Worm (Caenorhabditis elegans): ENCODE measurements around the gene tir-1.
A peak's percentile ranks its signal among the peaks of the same experiment; 100 is the strongest.

tir-1 gene

ce11 chrIII:3926116-3926515 is 24.7 kb upstream of the tir-1 start, which contains the start of gene ZK1058.9:
TSS of gene ZK1058.9 (minus strand) at chrIII:3926216.
- no peak for TF ChIP-seq unc-55 (GFP tag; optimal IDR thresholded peaks at IDR 0.05)
- no peak for TF ChIP-seq ceh-9 (tag; optimal IDR thresholded peaks at IDR 0.05)
- TF ChIP-seq pqm-1 (tag; optimal IDR thresholded peaks at IDR 0.05) = no peak
- no peak for TF ChIP-seq zip-5 (tag; optimal IDR thresholded peaks at IDR 0.05)
- no peak for TF ChIP-seq madf-2 (tag; optimal IDR thresholded peaks at IDR 0.05)
- TF ChIP-seq ets-4 (tag; optimal IDR thresholded peaks at IDR 0.05) = no peak
- no peak for TF ChIP-seq ceh-22 (tag; optimal IDR thresholded peaks at IDR 0.05)
- no peak for TF ChIP-seq pat-9 (tag; optimal IDR thresholded peaks at IDR 0.05)
- TF ChIP-seq C38D4.7 (GFP tag; optimal IDR thresholded peaks at IDR 0.05) = no peak
- TF ChIP-seq pag-3 (tag; optimal IDR thresholded peaks at IDR 0.05; ENCODE audit: borderline replicate concordance) = no peak
- TF ChIP-seq pax-1 (tag; optimal IDR thresholded peaks at IDR 0.05) = no peak

- no peak for TF ChIP-seq T23F11.4 (GFP tag; optimal IDR thresholded peaks at IDR 0.05)
- TF ChIP-seq hlh-8 (tag; optimal IDR thresholded peaks at IDR 0.05) = no peak
- TF ChIP-seq K09A11.1 (tag; optimal IDR thresholded peaks at IDR 0.05; ENCODE audit: insufficient read depth) = no peak
- TF ChIP-seq pqm-1 (tag; optimal IDR thresholded peaks at IDR 0.05) = no peak
These were observed 20.3 kb upstream of the tir-1 start, which contains the start of the genes metl-6 and nit-1 for ce11 chrIII:3921646-3922328. TSS of gene metl-6 (minus strand) at chrIII:3921711. TSS of gene nit-1 (plus strand) at chrIII:3922207.

DNA sequence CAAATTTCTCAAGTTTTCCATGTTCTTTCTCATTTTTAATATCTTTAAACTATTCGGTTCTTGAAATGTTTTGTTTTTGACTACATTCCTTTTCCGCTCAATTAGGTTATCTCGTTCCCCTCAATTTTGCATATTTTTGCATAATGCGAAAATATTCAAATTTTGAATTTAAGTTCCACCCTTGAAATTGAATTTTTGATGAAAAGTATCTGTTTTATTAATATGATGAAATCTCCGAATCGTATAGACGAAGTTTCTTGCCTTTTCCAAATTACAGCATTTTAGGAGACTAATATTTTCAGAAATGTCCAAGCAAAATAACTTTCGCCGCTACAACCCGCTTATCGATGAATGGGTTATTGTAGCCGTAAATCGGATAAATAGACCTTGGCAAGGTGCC is 17.1 kb upstream of the tir-1 start, which contains the start of gene ZK1058.3:
ZK1058.3 (plus strand) TSS at position 301 of the 400 bp plus-strand sequence.
- TF ChIP-seq fkh-6 (tag; optimal IDR thresholded peaks at IDR 0.05) (no peak), madf-2 (tag; optimal IDR thresholded peaks at IDR 0.05) (no peak), hlh-30 (tag; optimal IDR thresholded peaks at IDR 0.05; ENCODE audit: insufficient read depth) (no peak), hlh-13 (GFP tag; optimal IDR thresholded peaks at IDR 0.05) (no peak), syd-9 (tag; optimal IDR thresholded peaks at IDR 0.05) (no peak), K09A11.1 (tag; optimal IDR thresholded peaks at IDR 0.05; ENCODE audit: insufficient read depth) (no peak), pag-3 (tag; optimal IDR thresholded peaks at IDR 0.05; ENCODE audit: borderline replicate concordance) (no peak), npax-4 (tag; optimal IDR thresholded peaks at IDR 0.05) (no peak), ceh-24 (tag; optimal IDR thresholded peaks at IDR 0.05) (no peak), K02D7.2 (tag; optimal IDR thresholded peaks at IDR 0.05) (no peak), ceh-34 (tag; optimal IDR thresholded peaks at IDR 0.05) (no peak), tbx-7 (tag; optimal IDR thresholded peaks at IDR 0.05) (no peak), C38D4.7 (GFP tag; optimal IDR thresholded peaks at IDR 0.05) (no peak)

- TF ChIP-seq pros-1 (tag; optimal IDR thresholded peaks at IDR 0.05) (no peak), K02D7.2 (tag; optimal IDR thresholded peaks at IDR 0.05) (peak; percentile 61), elt-2 (tag; optimal IDR thresholded peaks at IDR 0.05) (peak; percentile 93), lim-6 (tag; optimal IDR thresholded peaks at IDR 0.05) (no peak), syd-9 (tag; optimal IDR thresholded peaks at IDR 0.05) (peak; percentile 60), Y22D7AL.16 (tag; optimal IDR thresholded peaks at IDR 0.05) (peak; percentile 56), hlh-8 (tag; optimal IDR thresholded peaks at IDR 0.05) (peak; percentile 84), zip-5 (tag; optimal IDR thresholded peaks at IDR 0.05) (peak; percentile 61), ceh-22 (tag; optimal IDR thresholded peaks at IDR 0.05) (no peak), fkh-6 (tag; optimal IDR thresholded peaks at IDR 0.05) (peak; percentile 72), unc-86 (tag; optimal IDR thresholded peaks at IDR 0.05) (peak; percentile 87), nhr-11 (tag; optimal IDR thresholded peaks at IDR 0.05) (no peak), eyg-1 (tag; optimal IDR thresholded peaks at IDR 0.05) (peak; percentile 48), ceh-18 (tag; optimal IDR thresholded peaks at IDR 0.05) (peak; percentile 52), ceh-6 (GFP tag; optimal IDR thresholded peaks at IDR 0.05) (peak; percentile 79), sox-4 (tag; optimal IDR thresholded peaks at IDR 0.05) (peak; percentile 81), pha-4 (tag; optimal IDR thresholded peaks at IDR 0.05) (no peak), mec-3 (tag; optimal IDR thresholded peaks at IDR 0.05; ENCODE audit: borderline replicate concordance) (no peak), K09A11.1 (tag; optimal IDR thresholded peaks at IDR 0.05; ENCODE audit: insufficient read depth) (peak; percentile 85), pax-1 (tag; optimal IDR thresholded peaks at IDR 0.05) (peak; percentile 16), odd-2 (tag; optimal IDR thresholded peaks at IDR 0.05) (peak; percentile 83), sox-2 (GFP tag; IDR thresholded peaks at IDR 0.05) (peak; percentile 44), tbx-2 (tag; optimal IDR thresholded peaks at IDR 0.05) (peak; percentile 88), F13H6.1 (tag; optimal IDR thresholded peaks at IDR 0.05) (peak; percentile 79), lin-11 (tag; optimal IDR thresholded peaks at IDR 0.05) (peak; percentile 55), rnt-1 (tag; optimal IDR thresholded peaks at IDR 0.05) (peak; percentile 86), ets-4 (tag; optimal IDR thresholded peaks at IDR 0.05) (no peak), ceh-30 (tag; optimal IDR thresholded peaks at IDR 0.05) (no peak), fkh-10 (GFP tag; optimal IDR thresholded peaks at IDR 0.05) (no peak), C08G9.2 (tag; optimal IDR thresholded peaks at IDR 0.05) (peak; percentile 71), pat-9 (tag; optimal IDR thresholded peaks at IDR 0.05) (peak; percentile 89)
These were observed 15.2 kb upstream of the tir-1 start, which contains the start of gene ccdc-47 for ce11 chrIII:3916624-3917023. TSS of gene ccdc-47 (plus strand) at chrIII:3916967.

Data from whole organism, late embryonic.